Fruit fly (Drosophila melanogaster) whole organism, embryonic: ENCODE results near the gene Mgstl.
A peak's percentile ranks its signal among the peaks of the same experiment; 100 is the strongest.

Experiments
- Atf3 ChIP-seq: fragments of 200-800 bp; sonication (Bioruptor generic); optimal IDR thresholded peaks from 3 replicates; lab custom pipeline; 2016; ENCODE audit warnings: missing biosample characterization, missing genetic modification characterization
- Bteb2 ChIP-seq: fragments of 200-800 bp; sonication (Bioruptor generic); optimal IDR thresholded peaks from 2 replicates; lab custom pipeline; 2016; ENCODE audit warnings: missing biosample characterization, missing genetic modification characterization
- CG11723 ChIP-seq: fragments of 200-800 bp; sonication (Bioruptor generic); optimal IDR thresholded peaks from 2 replicates; lab custom pipeline; 2017; ENCODE audit warnings: missing biosample characterization, mild to moderate bottlenecking, missing genetic modification characterization
- CG12071 ChIP-seq: fragments of 200-800 bp; sonication (Bioruptor generic); optimal IDR thresholded peaks from 3 replicates; lab custom pipeline; 2018; ENCODE audit warnings: missing biosample characterization, mild to moderate bottlenecking, missing genetic modification characterization
- CG12769 ChIP-seq: fragments of 200-800 bp; sonication (Bioruptor generic); optimal IDR thresholded peaks from 2 replicates; lab custom pipeline; 2019; ENCODE audit warnings: missing biosample characterization, mild to moderate bottlenecking, missing genetic modification characterization, moderate library complexity
- CG18619 ChIP-seq: fragments of 200-800 bp; sonication (Bioruptor generic); optimal IDR thresholded peaks from 3 replicates; lab custom pipeline; 2017; ENCODE audit warnings: missing biosample characterization, mild to moderate bottlenecking, missing genetic modification characterization
- CG2712 ChIP-seq: fragments of 200-800 bp; optimal IDR thresholded peaks from 3 replicates; lab custom pipeline; 2019; ENCODE audit warnings: missing biosample characterization, mild to moderate bottlenecking, missing genetic modification characterization, moderate library complexity
- CG30020 ChIP-seq: fragments of 200-800 bp; optimal IDR thresholded peaks from 2 replicates; lab custom pipeline; 2019; ENCODE audit warnings: missing biosample characterization, mild to moderate bottlenecking, missing genetic modification characterization, moderate library complexity
- CG31365 ChIP-seq: fragments of 200-800 bp; sonication (Bioruptor generic); optimal IDR thresholded peaks from 2 replicates; lab custom pipeline; 2018; ENCODE audit warnings: missing biosample characterization, mild to moderate bottlenecking, missing genetic modification characterization
- CG32772 ChIP-seq: fragments of 200-800 bp; sonication (Bioruptor generic); IDR thresholded peaks from 2 replicates; pipeline ENCODE4 v1.3.6; 2022; ENCODE audit warnings: missing biosample characterization, missing genetic modification characterization
- CG34224 ChIP-seq: fragments of 200-800 bp; sonication (Bioruptor generic); IDR thresholded peaks from 3 replicates; pipeline ENCODE4 v1.3.6; 2022; ENCODE audit warnings: missing biosample characterization, missing genetic modification characterization; ENCODE audit not compliant: partially characterized antibody
- CG4328 ChIP-seq: fragments of 200-800 bp; sonication (Bioruptor generic); optimal IDR thresholded peaks from 3 replicates; lab custom pipeline; 2017; ENCODE audit warnings: missing biosample characterization, missing genetic modification reagents, missing genetic modification characterization
- CG5953 ChIP-seq: fragments of 200-800 bp; sonication (Bioruptor generic); IDR thresholded peaks from 2 replicates; pipeline ENCODE4 v1.3.6; 2022; ENCODE audit warnings: missing biosample characterization, missing genetic modification characterization
- CG6654 ChIP-seq: fragments of 200-800 bp; sonication (Bioruptor generic); optimal IDR thresholded peaks from 2 replicates; lab custom pipeline; 2017; ENCODE audit warnings: missing biosample characterization, mild to moderate bottlenecking, missing genetic modification characterization
- CG7745 ChIP-seq: fragments of 200-800 bp; sonication (Bioruptor generic); optimal IDR thresholded peaks from 2 replicates; lab custom pipeline; 2018; ENCODE audit warnings: missing biosample characterization, mild to moderate bottlenecking, missing genetic modification characterization, moderate library complexity
- CG7839 ChIP-seq: fragments of 200-800 bp; sonication (Bioruptor generic); optimal IDR thresholded peaks from 3 replicates; lab custom pipeline; 2018; ENCODE audit warnings: missing biosample characterization, mild to moderate bottlenecking, missing genetic modification characterization, moderate library complexity
- CG7928 ChIP-seq: fragments of 200-800 bp; sonication (Bioruptor generic); optimal IDR thresholded peaks from 2 replicates; lab custom pipeline; 2017; ENCODE audit warnings: missing biosample characterization, mild to moderate bottlenecking, missing genetic modification characterization
- CG8924 ChIP-seq: fragments of 200-800 bp; optimal IDR thresholded peaks from 3 replicates; lab custom pipeline; 2019; ENCODE audit warnings: missing biosample characterization, mild to moderate bottlenecking, missing genetic modification characterization, moderate library complexity
- CG9215 ChIP-seq: fragments of 200-800 bp; sonication (Bioruptor generic); IDR thresholded peaks from 2 replicates; pipeline ENCODE4 v1.3.6; 2022; ENCODE audit warnings: missing biosample characterization, missing genetic modification characterization
- CG9437 ChIP-seq: fragments of 200-800 bp; sonication (Bioruptor generic); optimal IDR thresholded peaks from 2 replicates; lab custom pipeline; 2018; ENCODE audit warnings: missing biosample characterization, mild to moderate bottlenecking, missing genetic modification characterization
- CoRest ChIP-seq: fragments of 200-800 bp; sonication (Bioruptor generic); optimal IDR thresholded peaks from 3 replicates; lab custom pipeline; 2018; ENCODE audit warnings: missing biosample characterization, mild to moderate bottlenecking, missing genetic modification characterization, moderate library complexity
- Dbx ChIP-seq: fragments of 200-800 bp; sonication (Bioruptor generic); IDR thresholded peaks from 3 replicates; pipeline ENCODE4 v1.3.6; 2022; ENCODE audit warnings: missing biosample characterization, missing genetic modification characterization
- Dfd ChIP-seq, 2 experiments: fragments of >200 bp; optimal IDR thresholded peaks; 2 replicates each; lab custom pipeline; 2017; ENCODE audit warnings: missing biosample characterization in 2 of 2, missing genetic modification characterization in 2 of 2
- Dip3 ChIP-seq: fragments of 200-800 bp; sonication (Bioruptor generic); optimal IDR thresholded peaks from 3 replicates; lab custom pipeline; 2016; ENCODE audit warnings: missing biosample characterization, missing genetic modification characterization
- Doc3 ChIP-seq: fragments of 200-800 bp; sonication (Bioruptor generic); IDR thresholded peaks from 3 replicates; pipeline ENCODE4 v1.3.6; 2022; ENCODE audit warnings: missing biosample characterization, missing genetic modification characterization; ENCODE audit not compliant: partially characterized antibody
- GATAe ChIP-seq: fragments of 200-800 bp; sonication (Bioruptor generic); conservative IDR thresholded peaks from 2 replicates; pipeline ENCODE4 v1.3.6; 2022; ENCODE audit warnings: missing biosample characterization, missing genetic modification characterization
- MESR4 ChIP-seq: fragments of 200-800 bp; sonication (Bioruptor generic); optimal IDR thresholded peaks from 2 replicates; lab custom pipeline; 2018; ENCODE audit warnings: missing biosample characterization, mild to moderate bottlenecking, missing genetic modification characterization, moderate library complexity
- Myb ChIP-seq: fragments of 200-800 bp; sonication (Bioruptor generic); optimal IDR thresholded peaks from 2 replicates; lab custom pipeline; 2016; ENCODE audit warnings: missing biosample characterization, missing genetic modification characterization
- NC2β ChIP-seq: fragments of 200-800 bp; sonication (Bioruptor generic); optimal IDR thresholded peaks from 2 replicates; lab custom pipeline; 2016; ENCODE audit warnings: missing biosample characterization, missing genetic modification characterization
- NK7.1 ChIP-seq: fragments of 200-800 bp; sonication (Bioruptor generic); optimal IDR thresholded peaks from 3 replicates; lab custom pipeline; 2016; ENCODE audit warnings: missing biosample characterization, missing genetic modification characterization
- Opbp ChIP-seq: fragments of 200-800 bp; sonication (Bioruptor generic); IDR thresholded peaks from 3 replicates; pipeline ENCODE4 v1.3.6; 2022; ENCODE audit warnings: missing biosample characterization, missing genetic modification characterization; ENCODE audit not compliant: partially characterized antibody
- PHDP ChIP-seq: fragments of 200-800 bp; sonication (Bioruptor generic); optimal IDR thresholded peaks from 3 replicates; lab custom pipeline; 2018; ENCODE audit warnings: missing biosample characterization, mild to moderate bottlenecking, missing genetic modification characterization, moderate library complexity
- Usf ChIP-seq: fragments of 200-800 bp; sonication (Bioruptor generic); optimal IDR thresholded peaks from 2 replicates; lab custom pipeline; 2017; ENCODE audit warnings: missing genotype, missing biosample characterization, missing genetic modification characterization
- ara ChIP-seq: fragments of 200-800 bp; sonication (Bioruptor generic); IDR thresholded peaks from 2 replicates; pipeline ENCODE4 v1.3.6; 2022; ENCODE audit warnings: missing biosample characterization, missing genetic modification characterization
- cas ChIP-seq: fragments of 200-800 bp; sonication (Bioruptor generic); IDR thresholded peaks from 2 replicates; pipeline ENCODE4 v1.3.6; 2022; ENCODE audit warnings: missing biosample characterization, missing genetic modification characterization
- dimm ChIP-seq: fragments of 200-800 bp; sonication (Bioruptor generic); IDR thresholded peaks from 2 replicates; pipeline ENCODE4 v1.3.6; 2022; ENCODE audit warnings: missing biosample characterization, missing genetic modification characterization
- fd102C ChIP-seq: fragments of 200-800 bp; sonication (Bioruptor generic); optimal IDR thresholded peaks from 2 replicates; lab custom pipeline; 2018; ENCODE audit warnings: missing biosample characterization, mild to moderate bottlenecking, missing genetic modification characterization, moderate library complexity
- gro ChIP-seq: fragments of 200-800 bp; sonication (Bioruptor generic); optimal IDR thresholded peaks from 2 replicates; lab custom pipeline; 2016; ENCODE audit warnings: missing biosample characterization, missing genetic modification characterization
- gsb-n ChIP-seq: fragments of 200-800 bp; sonication (Bioruptor generic); optimal IDR thresholded peaks from 3 replicates; lab custom pipeline; 2018; ENCODE audit warnings: missing biosample characterization, mild to moderate bottlenecking, missing genetic modification characterization
- lbe ChIP-seq: fragments of 200-800 bp; sonication (Bioruptor generic); optimal IDR thresholded peaks from 2 replicates; lab custom pipeline; 2016; ENCODE audit warnings: missing biosample characterization, mild to moderate bottlenecking, missing genetic modification characterization
- lilli ChIP-seq: fragments of 200-800 bp; sonication (Bioruptor generic); optimal IDR thresholded peaks from 3 replicates; lab custom pipeline; 2016; ENCODE audit warnings: missing biosample characterization, missing genetic modification characterization
- nau ChIP-seq: fragments of 200-800 bp; sonication (Bioruptor generic); optimal IDR thresholded peaks from 3 replicates; lab custom pipeline; 2017; ENCODE audit warnings: missing biosample characterization, mild to moderate bottlenecking, missing genetic modification characterization, missing genetic modification reagents
- nerfin-2 ChIP-seq: fragments of 200-800 bp; sonication (Bioruptor generic); IDR thresholded peaks from 2 replicates; pipeline ENCODE4 v1.3.6; 2022; ENCODE audit warnings: missing biosample characterization, missing genetic modification characterization; ENCODE audit not compliant: partially characterized antibody
- nom ChIP-seq: fragments of 200-800 bp; sonication (Bioruptor generic); optimal IDR thresholded peaks from 2 replicates; lab custom pipeline; 2017; ENCODE audit warnings: missing biosample characterization, missing genetic modification characterization, mild to moderate bottlenecking, moderate library complexity, missing genetic modification reagents
- pho ChIP-seq: fragments of 200-800 bp; sonication (Bioruptor generic); optimal IDR thresholded peaks from 2 replicates; lab custom pipeline; 2016; ENCODE audit warnings: missing biosample characterization, missing genetic modification characterization
- prd ChIP-seq, 3 experiments: fragments of >200 bp in 2 of 3; fragments of 200-800 bp in 1 of 3; sonication (Bioruptor generic) in 1 of 3; optimal IDR thresholded peaks in 2 of 3; IDR thresholded peaks in 1 of 3; 2 replicates in 2 of 3; 3 replicates in 1 of 3; pipeline versions ENCODE4 v1.3.6 to Lab custom; 2017 to 2022; ENCODE audit warnings: missing biosample characterization in 1 of 3, missing genetic modification characterization in 1 of 3
- tgo ChIP-seq: fragments of 200-800 bp; sonication (Bioruptor generic); IDR thresholded peaks from 3 replicates; pipeline ENCODE4 v1.3.6; 2022; ENCODE audit warnings: missing biosample characterization, missing genetic modification characterization
- tin ChIP-seq: fragments of 200-800 bp; sonication (Bioruptor generic); optimal IDR thresholded peaks from 3 replicates; lab custom pipeline; 2016; ENCODE audit warnings: missing biosample characterization, missing genetic modification characterization
- zf30C ChIP-seq: fragments of 200-800 bp; sonication (Bioruptor generic); optimal IDR thresholded peaks from 3 replicates; lab custom pipeline; 2018; ENCODE audit warnings: missing biosample characterization, mild to moderate bottlenecking, missing genetic modification characterization

Mgstl gene

DNA sequence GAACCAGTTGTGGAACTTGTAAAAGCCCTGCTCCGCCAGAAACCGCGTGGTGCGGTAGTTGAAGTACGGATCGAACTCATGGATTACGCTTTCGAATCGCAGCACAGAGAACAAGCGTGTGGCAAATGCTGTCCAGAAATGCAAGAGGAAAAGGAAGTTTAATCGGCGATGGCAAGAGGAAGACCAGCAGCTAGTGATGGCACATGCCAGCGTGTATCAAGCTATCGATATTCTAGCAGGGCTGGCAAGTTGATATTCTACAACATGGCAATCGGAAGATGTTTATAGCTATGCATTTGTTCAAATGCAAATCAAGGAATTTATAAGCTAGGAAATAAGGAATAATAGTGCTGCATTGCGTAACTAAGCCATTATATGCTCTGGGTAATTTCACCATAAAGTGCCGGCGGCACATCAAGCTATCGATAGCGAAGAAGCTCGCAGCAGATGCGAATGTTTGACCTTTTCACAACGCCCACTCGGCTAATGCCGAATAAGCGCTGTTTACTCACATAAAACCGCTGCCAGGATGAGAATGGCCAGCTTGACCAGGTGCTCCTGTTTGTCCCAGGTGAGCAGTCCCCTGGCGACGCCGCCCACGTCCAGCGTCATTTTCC, 11.3 kb downstream of the Mgstl start (continued):
- TF ChIP-seq NK7.1 (GFP tag; lab: Kevin White, UChicago) (peak; percentile 54), CG32772 (GFP tag; lab: Robert Waterston, UW) (peak; percentile 36; the same call in 1 of the 2 replicates), Myb (GFP tag; lab: Kevin White, UChicago) (peak; percentile 49), CG34224 (GFP tag; lab: Robert Waterston, UW) (peak; percentile 63), Dfd (GFP tag; optimal IDR thresholded peaks at IDR 0.05; lab: Kevin White, UChicago) (no peak), Dbx (peak; percentile 85), Bteb2 (GFP tag; lab: Kevin White, UChicago) (peak; percentile 75), CG5953 (no peak), cas (GFP tag; lab: Robert Waterston, UW) (peak; percentile 34; the same call in 1 of the 2 replicates), gro (GFP tag; lab: Kevin White, UChicago) (peak; percentile 71), prd (optimal IDR thresholded peaks at IDR 0.05; lab: Kevin White, UChicago) (no peak), prd (GFP tag; IDR thresholded peaks at IDR 0.05; lab: Robert Waterston, UW) (peak; percentile 61), nom (GFP tag; lab: Kevin White, UChicago) (peak; percentile 91), CG9215 (GFP tag; lab: Robert Waterston, UW) (peak; percentile 28; the same call in 1 of the 2 replicates), tin (peak; percentile 59), CG12071 (GFP tag; lab: Kevin White, UChicago) (peak; percentile 92), CG7928 (GFP tag; lab: Kevin White, UChicago) (peak; percentile 89), zf30C (GFP tag; lab: Kevin White, UChicago) (peak; percentile 47), CG2712 (peak; percentile 58), CG31365 (peak; percentile 79), MESR4 (GFP tag; lab: Kevin White, UChicago) (peak; percentile 98), CG8924 (tag; lab: Kevin White, UChicago) (peak; percentile 68), CG12769 (peak; percentile 79), Opbp (GFP tag; lab: Robert Waterston, UW) (peak; percentile 82), gsb-n (peak; percentile 59), CG9437 (GFP tag; lab: Kevin White, UChicago) (peak; percentile 48), tgo (GFP tag; lab: Robert Waterston, UW) (peak; percentile 43; the same call in 2 of the 3 replicates), CG6654 (peak; percentile 28), nau (GFP tag; lab: Kevin White, UChicago) (peak; percentile 84), CG18619 (GFP tag; lab: Kevin White, UChicago) (peak; percentile 83), Usf (GFP tag; lab: Kevin White, UChicago) (peak; percentile 30), CG30020 (tag; lab: Kevin White, UChicago) (peak; percentile 29), CG7839 (tag; lab: Kevin White, UChicago) (peak; percentile 70), Atf3 (peak; percentile 62), ara (GFP tag; lab: Robert Waterston, UW) (no peak), Doc3 (GFP tag; lab: Robert Waterston, UW) (peak; percentile 62), GATAe (GFP tag; lab: Robert Waterston, UW) (no peak), CoRest (tag; lab: Kevin White, UChicago) (peak; percentile 42), Dip3 (peak; percentile 58), CG7745 (tag; lab: Kevin White, UChicago) (peak; percentile 6), fd102C (GFP tag; lab: Kevin White, UChicago) (peak; percentile 33), lilli (GFP tag; lab: Kevin White, UChicago) (peak; percentile 72), lbe (GFP tag; lab: Kevin White, UChicago) (peak; percentile 50), NC2β (GFP tag; lab: Kevin White, UChicago) (peak; percentile 87), CG4328 (GFP tag; lab: Kevin White, UChicago) (peak; percentile 84), pho (GFP tag; lab: Kevin White, UChicago) (peak; percentile 63), dimm (GFP tag; lab: Robert Waterston, UW) (no peak), nerfin-2 (peak; percentile 56), CG11723 (GFP tag; lab: Kevin White, UChicago) (peak; percentile 76), PHDP (peak; percentile 78)
